Comparison of ENCODE assay signal across 1 fruit fly cellular context in the genomic region with DNA sequence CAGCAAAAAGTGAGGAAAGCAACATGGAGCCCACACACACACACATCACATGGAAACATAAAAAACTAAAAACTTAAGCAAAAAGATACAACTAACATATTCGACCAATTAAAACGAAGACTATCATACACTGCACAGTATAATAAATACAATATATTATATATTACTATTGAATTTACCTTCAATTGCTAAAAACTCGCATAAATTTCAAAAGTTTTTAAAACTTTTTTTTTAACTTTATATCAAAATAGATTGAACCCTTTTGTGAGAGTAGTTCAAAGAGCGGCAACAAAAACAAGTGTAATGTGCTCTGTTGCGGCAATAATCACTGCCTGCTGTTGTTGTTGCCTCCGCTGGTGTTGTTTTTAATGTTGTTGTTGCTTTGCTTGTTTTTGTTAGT.
TF ChIP-seq lines count a peak whose summit lies in the region.

No protein-coding gene starts in this region.

TF ChIP-seq in whole organism, prepupa, 60 proteins besides CTCF, POLR2A, EP300 and RAD21 (continued from another document):
- peak; percentile 58 for TF ChIP-seq Gug (GFP tag; IDR thresholded peaks at IDR 0.05; lab: Robert Waterston, UW)
- TF ChIP-seq esn (GFP tag; optimal IDR thresholded peaks at IDR 0.05; lab: Kevin White, UChicago) = peak; percentile 14
- TF ChIP-seq Ets96B (tag; optimal IDR thresholded peaks at IDR 0.05; lab: Kevin White, UChicago) = peak; percentile 79
- no peak for TF ChIP-seq CG6854 (GFP tag; optimal IDR thresholded peaks at IDR 0.05; lab: Kevin White, UChicago)
- peak; percentile 42 for TF ChIP-seq CG4318 (GFP tag; optimal IDR thresholded peaks at IDR 0.05; lab: Kevin White, UChicago)
- TF ChIP-seq achi (GFP tag; optimal IDR thresholded peaks at IDR 0.05; lab: Kevin White, UChicago) = peak; percentile 59
- no peak for TF ChIP-seq CG31627 (GFP tag; optimal IDR thresholded peaks at IDR 0.05; lab: Kevin White, UChicago)
- peak; percentile 50 for TF ChIP-seq CG6808 (GFP tag; optimal IDR thresholded peaks at IDR 0.05; lab: Kevin White, UChicago)
- peak; percentile 60 for TF ChIP-seq CG10669 (GFP tag; optimal IDR thresholded peaks at IDR 0.05; lab: Kevin White, UChicago)
- peak; percentile 64 for TF ChIP-seq CG8632 (GFP tag; optimal IDR thresholded peaks at IDR 0.05; lab: Kevin White, UChicago)
- no peak for TF ChIP-seq Hr38 (GFP tag; optimal IDR thresholded peaks at IDR 0.05; lab: Kevin White, UChicago)
- TF ChIP-seq CG6163 (GFP tag; IDR thresholded peaks at IDR 0.05; lab: Robert Waterston, UW) = peak; percentile 71
- TF ChIP-seq eg (GFP tag; IDR thresholded peaks at IDR 0.05; lab: Robert Waterston, UW) = peak; percentile 88
- no peak for TF ChIP-seq lz (GFP tag; optimal IDR thresholded peaks at IDR 0.05; lab: Kevin White, UChicago)
- TF ChIP-seq Smox (GFP tag; optimal IDR thresholded peaks at IDR 0.05; lab: Kevin White, UChicago) = no peak
- no peak for TF ChIP-seq vri (GFP tag; optimal IDR thresholded peaks at IDR 0.05; lab: Kevin White, UChicago)
- TF ChIP-seq CG6276 (GFP tag; optimal IDR thresholded peaks at IDR 0.05; lab: Kevin White, UChicago) = peak; percentile 55
- TF ChIP-seq Eip75B (GFP tag; optimal IDR thresholded peaks at IDR 0.05; lab: Kevin White, UChicago) = no peak
- no peak for TF ChIP-seq Hr39 (GFP tag; optimal IDR thresholded peaks at IDR 0.05; lab: Kevin White, UChicago)
- peak; percentile 40 for TF ChIP-seq CG11762 (GFP tag; optimal IDR thresholded peaks at IDR 0.05; lab: Kevin White, UChicago; ENCODE audit: insufficient read depth)
- no peak for TF ChIP-seq Met (GFP tag; optimal IDR thresholded peaks at IDR 0.05; lab: Kevin White, UChicago)
- peak; percentile 78 for TF ChIP-seq dsx (GFP tag; optimal IDR thresholded peaks at IDR 0.05; lab: Kevin White, UChicago; ENCODE audit: poor library complexity, severe bottlenecking)
- no peak for TF ChIP-seq fkh (GFP tag; optimal IDR thresholded peaks at IDR 0.05; lab: Kevin White, UChicago)
- TF ChIP-seq Lpt (GFP tag; optimal IDR thresholded peaks at IDR 0.05; lab: Kevin White, UChicago) = peak; percentile 61
- TF ChIP-seq CG6792 (GFP tag; optimal IDR thresholded peaks at IDR 0.05; lab: Kevin White, UChicago) = peak; percentile 29
- TF ChIP-seq CG9139 (GFP tag; optimal IDR thresholded peaks at IDR 0.05; lab: Kevin White, UChicago) = peak; percentile 30
- peak; percentile 38 for TF ChIP-seq spab (GFP tag; optimal IDR thresholded peaks at IDR 0.05; lab: Kevin White, UChicago)
- peak; percentile 11 for TF ChIP-seq CG1621 (tag; optimal IDR thresholded peaks at IDR 0.05; lab: Kevin White, UChicago)
- TF ChIP-seq CG7368 (GFP tag; optimal IDR thresholded peaks at IDR 0.05; lab: Kevin White, UChicago) = no peak
- no peak for TF ChIP-seq CG16779 (tag; optimal IDR thresholded peaks at IDR 0.05; lab: Kevin White, UChicago)
- peak; percentile 48 for TF ChIP-seq CG11294 (GFP tag; IDR thresholded peaks at IDR 0.05; lab: Robert Waterston, UW)
- peak; percentile 50 for TF ChIP-seq CG10631 (GFP tag; optimal IDR thresholded peaks at IDR 0.05; lab: Kevin White, UChicago)
- no peak for TF ChIP-seq Ets21C (GFP tag; optimal IDR thresholded peaks at IDR 0.05; lab: Kevin White, UChicago)
- no peak for TF ChIP-seq Blimp-1 (GFP tag; optimal IDR thresholded peaks at IDR 0.05; lab: Kevin White, UChicago)
- TF ChIP-seq CG34406 (GFP tag; optimal IDR thresholded peaks at IDR 0.05; lab: Kevin White, UChicago) = peak; percentile 65
- TF ChIP-seq ss (GFP tag; optimal IDR thresholded peaks at IDR 0.05; lab: Kevin White, UChicago) = peak; percentile 35 to 63
- TF ChIP-seq acj6 (GFP tag; optimal IDR thresholded peaks at IDR 0.05; lab: Kevin White, UChicago) = peak; percentile 55
